Fruit fly (Drosophila melanogaster) whole organism, embryonic: ENCODE measurements around the gene CG6040.

Experiments used
- Awh ChIP-seq: fragments of 200-800 bp; sonication (Bioruptor generic); IDR thresholded peaks from 2 replicates; pipeline ENCODE4, ENCODE4 v1.3.6; 2022; ENCODE audit warnings: missing biosample characterization, missing genetic modification characterization
- B-H1 ChIP-seq: fragments of 200-800 bp; sonication (Bioruptor generic); IDR thresholded peaks from 3 replicates; pipeline ENCODE4 v1.3.6; 2022; ENCODE audit warnings: missing biosample characterization, missing genetic modification characterization
- Bteb2 ChIP-seq: fragments of 200-800 bp; sonication (Bioruptor generic); optimal IDR thresholded peaks from 2 replicates; lab custom pipeline; 2016; ENCODE audit warnings: missing biosample characterization, missing genetic modification characterization
- CG11398 ChIP-seq: fragments of 200-800 bp; sonication (Bioruptor generic); optimal IDR thresholded peaks from 2 replicates; lab custom pipeline; 2016; ENCODE audit warnings: missing biosample characterization, missing genetic modification characterization
- CG11560 ChIP-seq: fragments of 200-800 bp; sonication (Bioruptor generic); IDR thresholded peaks from 3 replicates; pipeline ENCODE4 v1.3.6; 2022; ENCODE audit warnings: missing biosample characterization, missing genetic modification characterization
- CG12155 ChIP-seq: fragments of 200-800 bp; sonication (Bioruptor generic); optimal IDR thresholded peaks from 3 replicates; lab custom pipeline; 2016; ENCODE audit warnings: missing biosample characterization, missing genetic modification characterization
- CG12236 ChIP-seq: fragments of 200-800 bp; sonication (Bioruptor generic); optimal IDR thresholded peaks from 2 replicates; lab custom pipeline; 2016; ENCODE audit warnings: missing biosample characterization, missing genetic modification characterization
- CG13287 ChIP-seq: fragments of 200-800 bp; sonication (Bioruptor generic); IDR thresholded peaks from 2 replicates; pipeline ENCODE4 v1.3.6; 2022; ENCODE audit warnings: missing biosample characterization, missing genetic modification characterization; ENCODE audit not compliant: partially characterized antibody
- CG18262 ChIP-seq: fragments of 200-800 bp; optimal IDR thresholded peaks from 3 replicates; lab custom pipeline; 2019; ENCODE audit warnings: missing biosample characterization, mild to moderate bottlenecking, missing genetic modification characterization, moderate library complexity
- CG4854 ChIP-seq: fragments of 200-800 bp; sonication (Bioruptor generic); optimal IDR thresholded peaks from 2 replicates; lab custom pipeline; 2016; ENCODE audit warnings: missing biosample characterization, missing genetic modification characterization, inconsistent platforms
- CG5180 ChIP-seq: fragments of 200-800 bp; sonication (Bioruptor generic); optimal IDR thresholded peaks from 3 replicates; lab custom pipeline; 2017; ENCODE audit warnings: missing biosample characterization, missing genetic modification characterization, mild to moderate bottlenecking, moderate library complexity, missing genetic modification reagents
- CG6683 ChIP-seq: fragments of 200-800 bp; sonication (Bioruptor generic); optimal IDR thresholded peaks from 2 replicates; lab custom pipeline; 2017; ENCODE audit warnings: missing biosample characterization, mild to moderate bottlenecking, missing genetic modification characterization, missing genetic modification reagents
- CG8388 ChIP-seq: fragments of 200-800 bp; sonication (Bioruptor generic); optimal IDR thresholded peaks from 2 replicates; lab custom pipeline; 2019; ENCODE audit warnings: missing biosample characterization, mild to moderate bottlenecking, missing genetic modification characterization, moderate library complexity
- CG9727 ChIP-seq: fragments of 200-800 bp; sonication (Bioruptor generic); optimal IDR thresholded peaks from 3 replicates; lab custom pipeline; 2017; ENCODE audit warnings: missing biosample characterization, mild to moderate bottlenecking, missing genetic modification characterization
- D19B ChIP-seq: fragments of 200-800 bp; sonication (Bioruptor generic); optimal IDR thresholded peaks from 2 replicates; lab custom pipeline; 2017; ENCODE audit warnings: missing biosample characterization, mild to moderate bottlenecking, missing genetic modification characterization
- Dip3 ChIP-seq: fragments of 200-800 bp; sonication (Bioruptor generic); optimal IDR thresholded peaks from 3 replicates; lab custom pipeline; 2016; ENCODE audit warnings: missing biosample characterization, missing genetic modification characterization
- E2f1 ChIP-seq: fragments of 200-800 bp; sonication (Bioruptor generic); IDR thresholded peaks from 2 replicates; pipeline ENCODE4 v1.3.6; 2022; ENCODE audit warnings: missing biosample characterization, missing genetic modification characterization
- E2f2 ChIP-seq: fragments of 200-800 bp; sonication (Bioruptor generic); IDR thresholded peaks from 2 replicates; pipeline ENCODE4 v1.3.6; 2022; ENCODE audit warnings: missing biosample characterization, missing genetic modification characterization
- Eip74EF ChIP-seq, 2 experiments: fragments of 200-800 bp in 1 of 2; fragments of >200 bp in 1 of 2; sonication (Bioruptor generic) in 1 of 2; optimal IDR thresholded peaks; 2 replicates each; lab custom pipeline; 2017 to 2019; ENCODE audit warnings: missing biosample characterization in 2 of 2, missing genetic modification characterization in 2 of 2, mild to moderate bottlenecking in 1 of 2, moderate library complexity in 1 of 2
- Gsc ChIP-seq: fragments of 200-800 bp; sonication (Bioruptor generic); IDR thresholded peaks from 2 replicates; pipeline ENCODE4 v1.3.6; 2022; ENCODE audit warnings: missing biosample characterization, missing genetic modification characterization
- Hand ChIP-seq: fragments of 200-800 bp; sonication (Bioruptor generic); optimal IDR thresholded peaks from 2 replicates; lab custom pipeline; 2017; ENCODE audit warnings: mild to moderate bottlenecking, missing biosample characterization, missing genetic modification reagents, missing genetic modification characterization
- Hmr ChIP-seq: fragments of 200-800 bp; sonication (Bioruptor generic); optimal IDR thresholded peaks from 3 replicates; lab custom pipeline; 2017; ENCODE audit warnings: mild to moderate bottlenecking, missing biosample characterization, missing genetic modification reagents, missing genetic modification characterization
- MTF-1 ChIP-seq: fragments of 200-800 bp; sonication (Bioruptor generic); optimal IDR thresholded peaks from 2 replicates; lab custom pipeline; 2018; ENCODE audit warnings: missing biosample characterization, mild to moderate bottlenecking, missing genetic modification characterization, borderline replicate concordance
- Mad ChIP-seq: fragments of 200-800 bp; sonication (Bioruptor generic); optimal IDR thresholded peaks from 2 replicates; lab custom pipeline; 2016; ENCODE audit warnings: missing biosample characterization, missing genetic modification characterization
- Optix ChIP-seq: fragments of 200-800 bp; sonication (Bioruptor generic); IDR thresholded peaks from 3 replicates; pipeline ENCODE4 v1.3.6; 2022; ENCODE audit warnings: missing biosample characterization, missing genetic modification characterization
- Pdp1 ChIP-seq, 2 experiments: fragments of 200-800 bp; sonication (Bioruptor generic); optimal IDR thresholded peaks; 3 replicates each; lab custom pipeline; 2016; ENCODE audit warnings: missing biosample characterization in 2 of 2, missing genetic modification characterization in 2 of 2, mild to moderate bottlenecking in 1 of 2, moderate library complexity in 1 of 2
- Ptx1 ChIP-seq: fragments of 200-800 bp; sonication (Bioruptor generic); IDR thresholded peaks from 2 replicates; pipeline ENCODE4 v1.3.6; 2022; ENCODE audit warnings: missing biosample characterization, missing genetic modification characterization
- Side ChIP-seq: fragments of 200-800 bp; sonication (Bioruptor generic); optimal IDR thresholded peaks from 2 replicates; lab custom pipeline; 2016; ENCODE audit warnings: missing biosample characterization, missing genetic modification characterization
- Spps ChIP-seq: fragments of 200-800 bp; sonication (Bioruptor generic); optimal IDR thresholded peaks from 2 replicates; lab custom pipeline; 2018; ENCODE audit warnings: missing biosample characterization, mild to moderate bottlenecking, missing genetic modification characterization
- Taf1 ChIP-seq: fragments of 200-800 bp; sonication (Bioruptor generic); IDR thresholded peaks from 2 replicates; pipeline ENCODE4 v1.3.6; 2022; ENCODE audit warnings: missing biosample characterization, missing genetic modification characterization
- az2 ChIP-seq: fragments of 200-800 bp; sonication (Bioruptor generic); optimal IDR thresholded peaks from 3 replicates; lab custom pipeline; 2016; ENCODE audit warnings: missing biosample characterization, missing genetic modification characterization
- bcd ChIP-seq: fragments of 200-800 bp; sonication (Bioruptor generic); optimal IDR thresholded peaks from 2 replicates; lab custom pipeline; 2017; ENCODE audit warnings: missing biosample characterization, mild to moderate bottlenecking, missing genetic modification characterization
- btn ChIP-seq: fragments of 200-800 bp; sonication (Bioruptor generic); optimal IDR thresholded peaks from 2 replicates; lab custom pipeline; 2016; ENCODE audit warnings: missing biosample characterization, missing genetic modification characterization
- crc ChIP-seq: fragments of 200-800 bp; sonication (Bioruptor generic); optimal IDR thresholded peaks from 2 replicates; lab custom pipeline; 2016; ENCODE audit warnings: missing biosample characterization, missing genetic modification characterization
- dmrt11E ChIP-seq: fragments of 200-800 bp; sonication (Bioruptor generic); optimal IDR thresholded peaks from 3 replicates; lab custom pipeline; 2018; ENCODE audit warnings: missing biosample characterization, mild to moderate bottlenecking, missing genetic modification characterization, moderate library complexity
- grn ChIP-seq: fragments of 200-800 bp; sonication (Bioruptor generic); optimal IDR thresholded peaks from 3 replicates; lab custom pipeline; 2017; ENCODE audit warnings: missing biosample characterization, missing genetic modification characterization
- gsb ChIP-seq: fragments of 200-800 bp; sonication (Bioruptor generic); IDR thresholded peaks from 2 replicates; pipeline ENCODE4 v1.3.6; 2022; ENCODE audit warnings: missing biosample characterization, missing genetic modification characterization
- hbn ChIP-seq: fragments of 200-800 bp; sonication (Bioruptor generic); IDR thresholded peaks from 2 replicates; pipeline ENCODE4 v1.3.6; 2022; ENCODE audit warnings: missing biosample characterization, missing genetic modification characterization; ENCODE audit not compliant: partially characterized antibody
- lab ChIP-seq: fragments of 200-800 bp; sonication (Bioruptor generic); optimal IDR thresholded peaks from 3 replicates; lab custom pipeline; 2017; ENCODE audit warnings: missing biosample characterization, missing genetic modification characterization, mild to moderate bottlenecking, moderate library complexity, missing genetic modification reagents
- lilli ChIP-seq: fragments of 200-800 bp; sonication (Bioruptor generic); optimal IDR thresholded peaks from 3 replicates; lab custom pipeline; 2016; ENCODE audit warnings: missing biosample characterization, missing genetic modification characterization
- maf-S ChIP-seq: fragments of 200-800 bp; sonication (Bioruptor generic); optimal IDR thresholded peaks from 2 replicates; lab custom pipeline; 2016; ENCODE audit warnings: missing biosample characterization, missing genetic modification characterization
- oc ChIP-seq: fragments of 200-800 bp; sonication (Bioruptor generic); optimal IDR thresholded peaks from 2 replicates; lab custom pipeline; 2018; ENCODE audit warnings: missing biosample characterization, mild to moderate bottlenecking, missing genetic modification characterization, moderate library complexity
- sqz ChIP-seq: fragments of 200-800 bp; sonication (Bioruptor generic); optimal IDR thresholded peaks from 3 replicates; lab custom pipeline; 2018; ENCODE audit warnings: missing biosample characterization, mild to moderate bottlenecking, missing genetic modification characterization
- stc ChIP-seq: fragments of 200-800 bp; sonication (Bioruptor generic); IDR thresholded peaks from 2 replicates; pipeline ENCODE4 v1.3.6; 2022; ENCODE audit warnings: missing biosample characterization, missing genetic modification characterization
- sug ChIP-seq: fragments of 200-800 bp; optimal IDR thresholded peaks from 2 replicates; lab custom pipeline; 2019; ENCODE audit warnings: missing biosample characterization, mild to moderate bottlenecking, missing genetic modification characterization, moderate library complexity
- tna ChIP-seq: fragments of 200-800 bp; sonication (Bioruptor generic); IDR thresholded peaks from 2 replicates; pipeline ENCODE4 v1.3.6; 2022; ENCODE audit warnings: missing biosample characterization, missing genetic modification characterization; ENCODE audit not compliant: partially characterized antibody
- trem ChIP-seq: fragments of 200-800 bp; optimal IDR thresholded peaks from 3 replicates; lab custom pipeline; 2019; ENCODE audit warnings: missing biosample characterization, mild to moderate bottlenecking, missing genetic modification characterization, moderate library complexity
- trh ChIP-seq: fragments of 200-800 bp; sonication (Bioruptor generic); optimal IDR thresholded peaks from 2 replicates; lab custom pipeline; 2016; ENCODE audit warnings: missing biosample characterization, missing genetic modification characterization
- tx ChIP-seq: fragments of 200-800 bp; sonication (Bioruptor generic); optimal IDR thresholded peaks from 2 replicates; lab custom pipeline; 2016; ENCODE audit warnings: missing biosample characterization, missing genetic modification characterization
- vfl ChIP-seq: fragments of 200-800 bp; sonication (Bioruptor generic); optimal IDR thresholded peaks from 2 replicates; lab custom pipeline; 2016; ENCODE audit warnings: missing biosample characterization, missing genetic modification characterization
- zen2 ChIP-seq: fragments of 200-800 bp; sonication (Bioruptor generic); IDR thresholded peaks from 3 replicates; pipeline ENCODE4 v1.3.6; 2022; ENCODE audit warnings: missing biosample characterization, missing genetic modification characterization; ENCODE audit not compliant: partially characterized antibody

Gene CG6040

dm6 chr3R:19067876-19068406 is 28.8 kb upstream of the CG6040 start (continued):
- TF ChIP-seq maf-S (GFP tag; lab: Kevin White, UChicago), result no peak
- TF ChIP-seq Eip74EF (GFP tag; optimal IDR thresholded peaks at IDR 0.05; lab: Kevin White, UChicago), result no peak
- no peak for TF ChIP-seq trem (tag; lab: Kevin White, UChicago)
- TF ChIP-seq Ptx1, result no peak
- no peak for TF ChIP-seq D19B (GFP tag; lab: Kevin White, UChicago)
- no peak for TF ChIP-seq CG13287 (GFP tag; lab: Robert Waterston, UW)
- peak; percentile 57 for TF ChIP-seq sug (tag; lab: Kevin White, UChicago)
- no peak for TF ChIP-seq B-H1
- TF ChIP-seq CG12236 (GFP tag; lab: Kevin White, UChicago), result no peak
- no peak for TF ChIP-seq Hand (GFP tag; lab: Kevin White, UChicago)
- 0 out of 2 replicates have a peak, but pooled peaks have one; percentile 9 for TF ChIP-seq stc (GFP tag; lab: Robert Waterston, UW)
- TF ChIP-seq Optix, result no peak
- no peak for TF ChIP-seq bcd
- no peak for TF ChIP-seq Gsc (GFP tag; lab: Robert Waterston, UW)
- TF ChIP-seq Dip3, result no peak
- TF ChIP-seq tna (GFP tag; lab: Robert Waterston, UW), result no peak
- no peak for TF ChIP-seq Taf1 (GFP tag; lab: Robert Waterston, UW)
- no peak for TF ChIP-seq CG18262 (tag; lab: Kevin White, UChicago)
- TF ChIP-seq Hmr (GFP tag; lab: Kevin White, UChicago), result peak; percentile 48
- TF ChIP-seq CG12155 (GFP tag; lab: Kevin White, UChicago), result no peak
- TF ChIP-seq lilli (GFP tag; lab: Kevin White, UChicago), result no peak
- TF ChIP-seq Mad (GFP tag; lab: Kevin White, UChicago), result no peak
- no peak for TF ChIP-seq CG8388 (GFP tag; lab: Kevin White, UChicago)
- TF ChIP-seq tx (GFP tag; lab: Kevin White, UChicago), result no peak
- TF ChIP-seq Side (GFP tag; lab: Kevin White, UChicago), result no peak
- TF ChIP-seq dmrt11E (tag; lab: Kevin White, UChicago), result no peak
- peak; percentile 9 for TF ChIP-seq lab (GFP tag; lab: Kevin White, UChicago)
- TF ChIP-seq CG6683, result no peak
- TF ChIP-seq MTF-1 (GFP tag; lab: Kevin White, UChicago), result peak; percentile 2
- no peak for TF ChIP-seq CG11398 (GFP tag; lab: Kevin White, UChicago)
- no peak for TF ChIP-seq E2f1 (GFP tag; lab: Robert Waterston, UW)
- TF ChIP-seq Awh (GFP tag; lab: Robert Waterston, UW), result peak; percentile 41; the same call in 1 of the 2 replicates
- TF ChIP-seq Pdp1 (GFP tag; optimal IDR thresholded peaks at IDR 0.05; lab: Kevin White, UChicago), result peak in 1 of 2 experiments; percentile 11
- TF ChIP-seq zen2 (GFP tag; lab: Robert Waterston, UW), result no peak
- TF ChIP-seq E2f2 (GFP tag; lab: Robert Waterston, UW), result no peak
- no peak for TF ChIP-seq CG9727 (GFP tag; lab: Kevin White, UChicago)
- no peak for TF ChIP-seq hbn
- TF ChIP-seq grn, result peak; percentile 88
- no peak for TF ChIP-seq crc (GFP tag; lab: Kevin White, UChicago)
- TF ChIP-seq sqz (GFP tag; lab: Kevin White, UChicago), result peak; percentile 53
- no peak for TF ChIP-seq btn (GFP tag; lab: Kevin White, UChicago)
- no peak for TF ChIP-seq Spps (tag; lab: Kevin White, UChicago)
- no peak for TF ChIP-seq CG4854 (GFP tag; lab: Kevin White, UChicago)
- no peak for TF ChIP-seq CG5180 (GFP tag; lab: Kevin White, UChicago)
- no peak for TF ChIP-seq az2 (GFP tag; lab: Kevin White, UChicago)
- no peak for TF ChIP-seq gsb (GFP tag; lab: Robert Waterston, UW)
- TF ChIP-seq Bteb2 (GFP tag; lab: Kevin White, UChicago), result no peak
- TF ChIP-seq oc, result no peak
- no peak for TF ChIP-seq trh (GFP tag; lab: Kevin White, UChicago)
- no peak for TF ChIP-seq CG11560 (tag; lab: Robert Waterston, UW)
- TF ChIP-seq vfl (GFP tag; lab: Kevin White, UChicago), result no peak
